Fruit fly (Drosophila melanogaster): ENCODE measurements around the gene Pfdn5.

DNA sequence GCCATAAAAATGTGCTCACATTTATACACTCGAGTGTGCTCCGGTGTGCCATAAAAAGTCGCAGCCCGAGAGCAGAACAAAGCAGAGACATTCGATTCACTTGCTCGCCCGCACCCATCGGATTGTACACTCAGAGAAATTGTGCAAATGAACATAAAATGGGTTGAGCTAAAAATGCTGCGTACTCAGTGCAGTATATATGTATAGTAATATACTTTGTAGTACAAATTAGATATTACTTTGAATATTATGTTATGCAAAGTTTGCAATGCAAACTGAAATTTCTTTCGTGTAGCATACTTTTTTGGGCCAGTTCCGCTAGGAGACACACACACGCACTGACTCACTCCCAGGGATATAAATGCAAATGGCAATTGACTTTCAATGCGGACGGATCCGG, 16.8 kb downstream of the Pfdn5 start:
- TF ChIP-seq Clk (GFP tag; optimal IDR thresholded peaks at IDR 0.05): no peak
- no peak for TF ChIP-seq kay (GFP tag; ENCODE audit: borderline replicate concordance)
- no peak for TF ChIP-seq ovo (GFP tag; optimal IDR thresholded peaks at IDR 0.05)
- no peak for TF ChIP-seq Mnt (GFP tag; optimal IDR thresholded peaks at IDR 0.05)
- TF ChIP-seq cnc (optimal IDR thresholded peaks at IDR 0.05): no peak
- TF ChIP-seq CG12768 (GFP tag; optimal IDR thresholded peaks at IDR 0.05): no peak
- no peak for TF ChIP-seq CG11617 (GFP tag; optimal IDR thresholded peaks at IDR 0.05)
- no peak for TF ChIP-seq CG1620 (GFP tag; optimal IDR thresholded peaks at IDR 0.05)
- TF ChIP-seq CG14711 (tag; optimal IDR thresholded peaks at IDR 0.05): no peak
- TF ChIP-seq toe (GFP tag; optimal IDR thresholded peaks at IDR 0.05): no peak
- TF ChIP-seq CG33017 (tag; optimal IDR thresholded peaks at IDR 0.05): no peak
- TF ChIP-seq tj (GFP tag; optimal IDR thresholded peaks at IDR 0.05): no peak
- TF ChIP-seq CG7045 (GFP tag; optimal IDR thresholded peaks at IDR 0.05): no peak
- no peak for TF ChIP-seq pad (GFP tag; optimal IDR thresholded peaks at IDR 0.05)

Data from whole organism, adult.